Fruit fly (Drosophila melanogaster) whole organism, embryonic: ENCODE results near the gene Hr38.

Experiments
- CG10209 ChIP-seq: fragments of 200-800 bp; sonication (Bioruptor generic); optimal IDR thresholded peaks from 3 replicates; lab custom pipeline; 2017; ENCODE audit warnings: missing biosample characterization, mild to moderate bottlenecking, missing genetic modification characterization, missing genetic modification reagents
- CG10366 ChIP-seq: fragments of 200-800 bp; sonication (Bioruptor generic); IDR thresholded peaks from 2 replicates; pipeline ENCODE4 v1.3.6; 2022; ENCODE audit warnings: missing biosample characterization, missing genetic modification characterization
- CG13624 ChIP-seq: fragments of 200-800 bp; sonication (Bioruptor generic); optimal IDR thresholded peaks from 2 replicates; lab custom pipeline; 2016; ENCODE audit warnings: missing biosample characterization, missing genetic modification characterization
- CG13775 ChIP-seq: fragments of 200-800 bp; sonication (Bioruptor generic); optimal IDR thresholded peaks from 3 replicates; lab custom pipeline; 2017; ENCODE audit warnings: missing biosample characterization, mild to moderate bottlenecking, missing genetic modification characterization
- CG18619 ChIP-seq: fragments of 200-800 bp; sonication (Bioruptor generic); optimal IDR thresholded peaks from 3 replicates; lab custom pipeline; 2017; ENCODE audit warnings: missing biosample characterization, mild to moderate bottlenecking, missing genetic modification characterization
- CG30403 ChIP-seq: fragments of 200-800 bp; sonication (Bioruptor generic); optimal IDR thresholded peaks from 3 replicates; lab custom pipeline; 2016; ENCODE audit warnings: missing biosample characterization, missing genetic modification characterization
- CG31441 ChIP-seq: fragments of 200-800 bp; sonication (Bioruptor generic); IDR thresholded peaks from 2 replicates; pipeline ENCODE4 v1.3.6; 2022; ENCODE audit warnings: missing biosample characterization, missing genetic modification characterization
- CG32532 ChIP-seq: fragments of 200-800 bp; sonication (Bioruptor generic); IDR thresholded peaks from 2 replicates; pipeline ENCODE4 v1.3.6; 2022; ENCODE audit warnings: missing biosample characterization, missing genetic modification characterization
- CG42726 ChIP-seq: fragments of 200-800 bp; sonication (Bioruptor generic); IDR thresholded peaks from 2 replicates; pipeline ENCODE4 v1.3.6; 2022; ENCODE audit warnings: missing biosample characterization, missing genetic modification characterization; ENCODE audit not compliant: partially characterized antibody
- CG6654 ChIP-seq: fragments of 200-800 bp; sonication (Bioruptor generic); optimal IDR thresholded peaks from 2 replicates; lab custom pipeline; 2017; ENCODE audit warnings: missing biosample characterization, mild to moderate bottlenecking, missing genetic modification characterization
- CG7271 ChIP-seq: fragments of 200-800 bp; sonication (Bioruptor generic); optimal IDR thresholded peaks from 2 replicates; lab custom pipeline; 2018; ENCODE audit warnings: missing biosample characterization, mild to moderate bottlenecking, missing genetic modification characterization, moderate library complexity
- CG7786 ChIP-seq: fragments of 200-800 bp; sonication (Bioruptor generic); optimal IDR thresholded peaks from 2 replicates; lab custom pipeline; 2016; ENCODE audit warnings: missing biosample characterization, missing genetic modification characterization
- CG7963 ChIP-seq: fragments of 200-800 bp; sonication (Bioruptor generic); IDR thresholded peaks from 3 replicates; pipeline ENCODE4 v1.3.6; 2022; ENCODE audit warnings: missing biosample characterization, missing genetic modification characterization; ENCODE audit not compliant: partially characterized antibody
- CG9437 ChIP-seq: fragments of 200-800 bp; sonication (Bioruptor generic); optimal IDR thresholded peaks from 2 replicates; lab custom pipeline; 2018; ENCODE audit warnings: missing biosample characterization, mild to moderate bottlenecking, missing genetic modification characterization
- CG9609 ChIP-seq: fragments of 200-800 bp; sonication (Bioruptor generic); optimal IDR thresholded peaks from 3 replicates; lab custom pipeline; 2016; ENCODE audit warnings: missing biosample characterization, missing genetic modification characterization
- CG9727 ChIP-seq: fragments of 200-800 bp; sonication (Bioruptor generic); optimal IDR thresholded peaks from 3 replicates; lab custom pipeline; 2017; ENCODE audit warnings: missing biosample characterization, mild to moderate bottlenecking, missing genetic modification characterization
- CG9797 ChIP-seq: fragments of 200-800 bp; sonication (Bioruptor generic); optimal IDR thresholded peaks from 3 replicates; lab custom pipeline; 2018; ENCODE audit warnings: missing biosample characterization, mild to moderate bottlenecking, missing genetic modification characterization
- H2.0 ChIP-seq: fragments of 200-800 bp; sonication (Bioruptor generic); IDR thresholded peaks from 2 replicates; pipeline ENCODE4 v1.3.6; 2022; ENCODE audit warnings: missing biosample characterization, missing genetic modification characterization
- Hmr ChIP-seq: fragments of 200-800 bp; sonication (Bioruptor generic); optimal IDR thresholded peaks from 3 replicates; lab custom pipeline; 2017; ENCODE audit warnings: mild to moderate bottlenecking, missing biosample characterization, missing genetic modification reagents, missing genetic modification characterization
- Hr3 ChIP-seq: fragments of 200-800 bp; sonication (Bioruptor generic); optimal IDR thresholded peaks from 3 replicates; lab custom pipeline; 2016; ENCODE audit warnings: missing biosample characterization, missing genetic modification characterization
- Hsf ChIP-seq: fragments of 200-800 bp; sonication (Bioruptor generic); optimal IDR thresholded peaks from 3 replicates; lab custom pipeline; 2016; ENCODE audit warnings: missing biosample characterization, missing genetic modification characterization
- Mad ChIP-seq: fragments of 200-800 bp; sonication (Bioruptor generic); optimal IDR thresholded peaks from 2 replicates; lab custom pipeline; 2016; ENCODE audit warnings: missing biosample characterization, missing genetic modification characterization
- Max ChIP-seq: fragments of 200-800 bp; sonication (Bioruptor generic); optimal IDR thresholded peaks from 2 replicates; lab custom pipeline; 2016; ENCODE audit warnings: missing biosample characterization, mild to moderate bottlenecking, missing genetic modification characterization
- Nf-YA ChIP-seq: fragments of 200-800 bp; sonication (Bioruptor generic); IDR thresholded peaks from 2 replicates; pipeline ENCODE4 v1.3.6; 2022; ENCODE audit warnings: missing biosample characterization, missing genetic modification characterization
- Opbp ChIP-seq: fragments of 200-800 bp; sonication (Bioruptor generic); IDR thresholded peaks from 3 replicates; pipeline ENCODE4 v1.3.6; 2022; ENCODE audit warnings: missing biosample characterization, missing genetic modification characterization; ENCODE audit not compliant: partially characterized antibody
- Ptx1 ChIP-seq: fragments of 200-800 bp; sonication (Bioruptor generic); IDR thresholded peaks from 2 replicates; pipeline ENCODE4 v1.3.6; 2022; ENCODE audit warnings: missing biosample characterization, missing genetic modification characterization
- Scr ChIP-seq: fragments of 200-800 bp; sonication (Bioruptor generic); IDR thresholded peaks from 2 replicates; pipeline ENCODE4 v1.3.6; 2022; ENCODE audit warnings: missing biosample characterization, missing genetic modification characterization; ENCODE audit not compliant: partially characterized antibody
- Xrp1 ChIP-seq: fragments of 200-800 bp; sonication (Bioruptor generic); IDR thresholded peaks from 2 replicates; pipeline ENCODE4 v1.3.6; 2022; ENCODE audit warnings: missing biosample characterization, missing genetic modification characterization
- YL-1 ChIP-seq: fragments of 200-800 bp; sonication (Bioruptor generic); optimal IDR thresholded peaks from 3 replicates; lab custom pipeline; 2017; ENCODE audit warnings: missing biosample characterization, mild to moderate bottlenecking, missing genetic modification characterization
- ap ChIP-seq: fragments of 200-800 bp; sonication (Bioruptor generic); IDR thresholded peaks from 2 replicates; pipeline ENCODE4 v1.3.6; 2022; ENCODE audit warnings: missing biosample characterization, missing genetic modification characterization
- bbx ChIP-seq: fragments of 200-800 bp; sonication (Bioruptor generic); IDR thresholded peaks from 2 replicates; pipeline ENCODE4 v1.3.6; 2022; ENCODE audit warnings: missing biosample characterization, missing genetic modification characterization; ENCODE audit not compliant: partially characterized antibody
- bsh ChIP-seq, 2 experiments: fragments of 200-800 bp; sonication (Bioruptor generic); optimal IDR thresholded peaks; 2 replicates each; lab custom pipeline; 2017 to 2018; ENCODE audit warnings: mild to moderate bottlenecking in 2 of 2, missing biosample characterization in 2 of 2, missing genetic modification characterization in 2 of 2, moderate library complexity in 1 of 2
- chif ChIP-seq, 2 experiments: fragments of 200-800 bp; sonication (Bioruptor generic); optimal IDR thresholded peaks; 3 replicates each; lab custom pipeline; 2016; ENCODE audit warnings: missing biosample characterization in 2 of 2, missing genetic modification characterization in 2 of 2
- dmrt11E ChIP-seq: fragments of 200-800 bp; sonication (Bioruptor generic); optimal IDR thresholded peaks from 3 replicates; lab custom pipeline; 2018; ENCODE audit warnings: missing biosample characterization, mild to moderate bottlenecking, missing genetic modification characterization, moderate library complexity
- dysf ChIP-seq: fragments of 200-800 bp; sonication (Bioruptor generic); IDR thresholded peaks from 3 replicates; pipeline ENCODE4 v1.3.6; 2022; ENCODE audit warnings: missing biosample characterization, missing genetic modification characterization
- ems ChIP-seq: fragments of 200-800 bp; sonication (Bioruptor generic); optimal IDR thresholded peaks from 3 replicates; lab custom pipeline; 2016; ENCODE audit warnings: missing biosample characterization, missing genetic modification characterization
- gcm ChIP-seq: fragments of 200-800 bp; sonication (Bioruptor generic); optimal IDR thresholded peaks from 2 replicates; lab custom pipeline; 2019; ENCODE audit warnings: missing biosample characterization, mild to moderate bottlenecking, missing genetic modification characterization, moderate library complexity
- gem ChIP-seq: fragments of 200-800 bp; sonication (Bioruptor generic); optimal IDR thresholded peaks from 2 replicates; lab custom pipeline; 2019; ENCODE audit warnings: missing biosample characterization, mild to moderate bottlenecking, missing genetic modification characterization, moderate library complexity
- gfzf ChIP-seq: fragments of 200-800 bp; sonication (Bioruptor generic); optimal IDR thresholded peaks from 2 replicates; lab custom pipeline; 2016; ENCODE audit warnings: missing biosample characterization, mild to moderate bottlenecking, missing genetic modification characterization, moderate library complexity
- lab ChIP-seq: fragments of 200-800 bp; sonication (Bioruptor generic); optimal IDR thresholded peaks from 3 replicates; lab custom pipeline; 2017; ENCODE audit warnings: missing biosample characterization, missing genetic modification characterization, mild to moderate bottlenecking, moderate library complexity, missing genetic modification reagents
- mld ChIP-seq: fragments of 200-800 bp; sonication (Bioruptor generic); IDR thresholded peaks from 3 replicates; pipeline ENCODE4 v1.3.6; 2022; ENCODE audit warnings: missing biosample characterization, missing genetic modification characterization; ENCODE audit not compliant: partially characterized antibody
- nom ChIP-seq: fragments of 200-800 bp; sonication (Bioruptor generic); optimal IDR thresholded peaks from 2 replicates; lab custom pipeline; 2017; ENCODE audit warnings: missing biosample characterization, missing genetic modification characterization, mild to moderate bottlenecking, moderate library complexity, missing genetic modification reagents
- pan ChIP-seq, 4 experiments: fragments of >200 bp in 3 of 4; fragments of 200-800 bp in 1 of 4; sonication (Bioruptor generic) in 1 of 4; optimal IDR thresholded peaks in 3 of 4; IDR thresholded peaks in 1 of 4; 2 replicates each; pipeline versions ENCODE4 v1.3.6 to Lab custom; 2017 to 2022; ENCODE audit warnings: missing biosample characterization in 2 of 4, missing genetic modification characterization in 2 of 4, mixed read lengths in 1 of 4
- phol ChIP-seq: fragments of 200-800 bp; sonication (Bioruptor generic); optimal IDR thresholded peaks from 3 replicates; lab custom pipeline; 2018; ENCODE audit warnings: missing biosample characterization, mild to moderate bottlenecking, missing genetic modification characterization, moderate library complexity
- pzg ChIP-seq: fragments of 200-800 bp; sonication (Bioruptor generic); optimal IDR thresholded peaks from 3 replicates; lab custom pipeline; 2018; ENCODE audit warnings: missing biosample characterization, mild to moderate bottlenecking, missing genetic modification characterization, moderate library complexity
- seq ChIP-seq: fragments of 200-800 bp; sonication (Bioruptor generic); IDR thresholded peaks from 2 replicates; pipeline ENCODE4 v1.3.6; 2022; ENCODE audit warnings: missing biosample characterization, missing genetic modification characterization
- shn ChIP-seq: fragments of 200-800 bp; sonication (Bioruptor generic); optimal IDR thresholded peaks from 3 replicates; lab custom pipeline; 2016; ENCODE audit warnings: missing biosample characterization, missing genetic modification characterization
- slbo ChIP-seq: fragments of 200-800 bp; sonication (Bioruptor generic); IDR thresholded peaks from 2 replicates; pipeline ENCODE4 v1.3.6; 2022; ENCODE audit warnings: missing biosample characterization, missing genetic modification characterization
- slou ChIP-seq: fragments of 200-800 bp; sonication (Bioruptor generic); optimal IDR thresholded peaks from 3 replicates; lab custom pipeline; 2016; ENCODE audit warnings: missing biosample characterization, missing genetic modification characterization
- zfh2 ChIP-seq: fragments of 200-800 bp; sonication (Bioruptor generic); optimal IDR thresholded peaks from 2 replicates; lab custom pipeline; 2016; ENCODE audit warnings: missing biosample characterization, missing genetic modification characterization

The Hr38 gene

DNA sequence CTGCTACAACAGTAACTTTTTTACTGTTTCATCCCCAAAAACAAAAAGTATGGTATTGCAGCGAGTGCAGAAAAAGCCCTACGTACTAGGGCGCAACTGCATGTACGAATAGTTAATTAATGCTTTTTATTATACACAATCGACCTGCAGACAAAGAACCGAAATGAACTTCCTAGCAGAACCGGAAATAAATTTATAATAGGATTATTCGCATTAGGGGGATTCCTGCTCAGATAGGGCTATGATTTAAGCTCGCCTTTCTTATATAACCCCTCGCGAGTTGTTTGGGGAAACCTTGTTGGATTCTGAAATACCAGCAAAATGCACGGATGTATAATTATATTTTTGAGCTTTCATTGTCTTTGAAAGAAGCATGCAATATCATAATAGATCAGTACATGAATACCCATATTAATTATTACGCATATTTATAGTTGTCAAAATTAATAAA, 32.7 kb downstream of the Hr38 start, which contains the start of gene Cen (continued):
- peak; percentile 45 for TF ChIP-seq H2.0
- peak; percentile 59 for TF ChIP-seq gfzf (GFP tag; lab: Kevin White, UChicago)
- peak; percentile 9 for TF ChIP-seq slou (GFP tag; lab: Kevin White, UChicago)
- peak; percentile 43 for TF ChIP-seq Hmr
- TF ChIP-seq seq (GFP tag; lab: Robert Waterston, UW), result peak; percentile 12; the same call in 1 of the 2 replicates
- peak; percentile 13 for TF ChIP-seq Hr3
- peak; percentile 2 for TF ChIP-seq ems (GFP tag; lab: Kevin White, UChicago)
- TF ChIP-seq Mad (GFP tag; lab: Kevin White, UChicago), result peak; percentile 23
- TF ChIP-seq pzg (GFP tag; lab: Kevin White, UChicago), result peak; percentile 18
- peak; percentile 0 for TF ChIP-seq CG9609 (GFP tag; lab: Kevin White, UChicago)
- TF ChIP-seq CG9797 (GFP tag; lab: Kevin White, UChicago), result no peak
- TF ChIP-seq gem (tag; lab: Kevin White, UChicago), result no peak
- TF ChIP-seq shn (GFP tag; lab: Kevin White, UChicago), result peak; percentile 27
- TF ChIP-seq bbx (GFP tag; lab: Robert Waterston, UW), result no peak
- TF ChIP-seq CG9437 (GFP tag; lab: Kevin White, UChicago), result peak; percentile 36
- TF ChIP-seq CG9727 (GFP tag; lab: Kevin White, UChicago), result no peak
- peak in 1 of 2 experiments; percentile 10 for TF ChIP-seq bsh (GFP tag; optimal IDR thresholded peaks at IDR 0.05; lab: Kevin White, UChicago)
- peak; percentile 56; the same call in 1 of the 2 replicates for TF ChIP-seq Ptx1 (GFP tag; lab: Robert Waterston, UW)
- no peak for TF ChIP-seq Nf-YA (GFP tag; lab: Robert Waterston, UW)
- TF ChIP-seq lab (GFP tag; lab: Kevin White, UChicago), result no peak
- TF ChIP-seq CG42726 (GFP tag; lab: Robert Waterston, UW), result no peak
- TF ChIP-seq CG10209 (GFP tag; lab: Kevin White, UChicago), result peak; percentile 18
- TF ChIP-seq zfh2 (GFP tag; lab: Kevin White, UChicago), result peak; percentile 41
- no peak for TF ChIP-seq YL-1 (GFP tag; lab: Kevin White, UChicago)
- TF ChIP-seq CG30403 (GFP tag; lab: Kevin White, UChicago), result peak; percentile 50
- TF ChIP-seq CG10366 (GFP tag; lab: Robert Waterston, UW), result peak; percentile 47
- TF ChIP-seq CG32532 (GFP tag; lab: Robert Waterston, UW), result peak; percentile 31; the same call in 1 of the 2 replicates
- TF ChIP-seq dysf (GFP tag; lab: Robert Waterston, UW), result peak; percentile 49; the same call in 2 of the 3 replicates
- TF ChIP-seq CG13624 (GFP tag; lab: Kevin White, UChicago), result peak; percentile 25
- TF ChIP-seq CG6654 (GFP tag; lab: Kevin White, UChicago), result no peak
- peak in 1 of 2 experiments; percentile 7 for TF ChIP-seq chif (GFP tag; optimal IDR thresholded peaks at IDR 0.05; lab: Kevin White, UChicago)
- TF ChIP-seq CG18619, result peak; percentile 21
- TF ChIP-seq slbo (GFP tag; lab: Robert Waterston, UW), result peak; percentile 58
- peak; percentile 48 for TF ChIP-seq Hsf
- peak; percentile 40 for TF ChIP-seq dmrt11E
- peak; percentile 1 for TF ChIP-seq CG7271

DNA sequence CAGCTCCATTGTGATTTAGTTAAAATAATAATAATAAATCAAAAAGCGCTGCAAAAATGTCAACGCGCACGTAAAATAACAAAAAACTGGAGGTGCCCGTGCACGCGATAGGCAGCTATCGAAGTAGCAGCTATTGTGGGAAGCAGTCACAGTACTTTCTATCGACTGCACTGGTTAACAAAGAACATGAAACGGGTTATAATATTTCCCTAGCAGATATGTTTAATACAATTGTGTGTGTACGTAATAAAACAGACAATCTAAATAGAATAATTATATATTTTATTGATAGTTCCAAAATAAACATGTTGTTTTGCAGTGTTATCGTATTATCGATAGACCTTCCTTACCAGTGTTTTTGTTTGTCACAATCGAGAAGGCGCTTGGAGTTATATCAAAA, 38.5 kb downstream of the Hr38 start, which contains the start of the genes CG31678 and IKKepsilon:
TSS of gene CG31678 (minus strand) at position 67 of the 400 bp plus-strand sequence.
TSS of gene IKKepsilon (plus strand) at position 171 of the 400 bp plus-strand sequence.
- TF ChIP-seq phol, result peak; percentile 52
- TF ChIP-seq mld (GFP tag; lab: Robert Waterston, UW), result peak; percentile 74; the same call in 2 of the 3 replicates
- TF ChIP-seq Scr (GFP tag; lab: Robert Waterston, UW), result peak; percentile 93
- TF ChIP-seq nom (GFP tag; lab: Kevin White, UChicago), result peak; percentile 18
- TF ChIP-seq CG7786, result no peak
- peak; percentile 86 for TF ChIP-seq CG31441
- peak; percentile 6 for TF ChIP-seq CG13775 (GFP tag; lab: Kevin White, UChicago)
- no peak for TF ChIP-seq gcm (GFP tag; lab: Kevin White, UChicago)
- no peak for TF ChIP-seq ap (GFP tag; lab: Robert Waterston, UW)
- TF ChIP-seq Max (GFP tag; lab: Kevin White, UChicago), result peak; percentile 61
- TF ChIP-seq CG7963 (GFP tag; lab: Robert Waterston, UW), result peak; percentile 87
- TF ChIP-seq pan (optimal IDR thresholded peaks at IDR 0.05; lab: Kevin White, UChicago), result no peak
- peak in 1 of 2 experiments; percentile 64 for TF ChIP-seq pan (GFP tag; optimal IDR thresholded peaks at IDR 0.05 in 1 of 2, IDR thresholded peaks at IDR 0.05 in 1 of 2)
- TF ChIP-seq Xrp1 (GFP tag; lab: Robert Waterston, UW), result peak; percentile 42; the same call in 1 of the 2 replicates
- peak; percentile 89 for TF ChIP-seq Opbp (GFP tag; lab: Robert Waterston, UW)
